Fruit fly (Drosophila melanogaster): Measurements from ENCODE around the gene CG12299.
A peak's percentile ranks its signal among the peaks of the same experiment; 100 is the strongest.

The CG12299 gene

dm6 chr2L:10752668-10753067 is 15.5 kb downstream of the CG12299 start:
- peak; percentile 21 for TF ChIP-seq CG6276 (GFP tag; optimal IDR thresholded peaks at IDR 0.05)
- TF ChIP-seq CG4318 (GFP tag; optimal IDR thresholded peaks at IDR 0.05): no peak
- TF ChIP-seq CG10631 (GFP tag; optimal IDR thresholded peaks at IDR 0.05): no peak
- no peak for TF ChIP-seq CG3919 (GFP tag; optimal IDR thresholded peaks at IDR 0.05)
- TF ChIP-seq Smox (GFP tag; optimal IDR thresholded peaks at IDR 0.05): no peak
- TF ChIP-seq svp (GFP tag): peak; percentile 91
- peak; percentile 10 for TF ChIP-seq CG32006 (GFP tag; optimal IDR thresholded peaks at IDR 0.05)
- TF ChIP-seq Eip78C (GFP tag): peak; percentile 33

dm6 chr2L:10753618-10754017 is 16.5 kb downstream of the CG12299 start:
- TF ChIP-seq CG10631 (GFP tag; optimal IDR thresholded peaks at IDR 0.05) (no peak), CG11902 (GFP tag; optimal IDR thresholded peaks at IDR 0.05) (no peak), fd85E (GFP tag; optimal IDR thresholded peaks at IDR 0.05) (no peak), Lpt (GFP tag; optimal IDR thresholded peaks at IDR 0.05) (no peak), CG16779 (tag; optimal IDR thresholded peaks at IDR 0.05) (no peak), CG8319 (GFP tag; optimal IDR thresholded peaks at IDR 0.05) (no peak), Eip75B (GFP tag; optimal IDR thresholded peaks at IDR 0.05) (no peak), pdm3 (GFP tag; optimal IDR thresholded peaks at IDR 0.05) (no peak), Hr39 (GFP tag; optimal IDR thresholded peaks at IDR 0.05) (no peak), CG3032 (tag; optimal IDR thresholded peaks at IDR 0.05) (no peak), topi (GFP tag; optimal IDR thresholded peaks at IDR 0.05) (no peak), Ets21C (GFP tag; optimal IDR thresholded peaks at IDR 0.05) (no peak)

DNA sequence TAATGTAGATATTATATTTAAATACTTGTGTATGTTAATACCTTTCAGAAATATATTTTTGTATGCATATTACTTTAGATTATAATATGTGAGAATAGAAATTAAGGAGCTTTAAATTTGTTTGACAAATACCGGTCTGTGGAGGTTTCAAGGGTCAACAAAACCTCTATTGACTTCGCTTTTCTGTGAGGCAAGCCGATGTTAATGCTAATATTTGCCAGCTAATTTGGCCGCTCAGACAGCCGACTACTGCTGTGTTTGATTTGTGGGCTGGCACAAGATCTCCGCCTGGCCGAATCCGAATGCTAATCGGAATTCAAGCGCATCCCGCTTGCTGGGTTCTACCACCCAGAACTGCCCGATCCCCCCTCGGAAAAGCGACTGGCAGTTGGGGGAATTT is 17.5 kb downstream of the CG12299 start:
- peak; percentile 16 for TF ChIP-seq svp (GFP tag)
- peak; percentile 84 for TF ChIP-seq fkh (GFP tag; optimal IDR thresholded peaks at IDR 0.05)
- no peak for TF ChIP-seq ss (GFP tag; optimal IDR thresholded peaks at IDR 0.05)

DNA sequence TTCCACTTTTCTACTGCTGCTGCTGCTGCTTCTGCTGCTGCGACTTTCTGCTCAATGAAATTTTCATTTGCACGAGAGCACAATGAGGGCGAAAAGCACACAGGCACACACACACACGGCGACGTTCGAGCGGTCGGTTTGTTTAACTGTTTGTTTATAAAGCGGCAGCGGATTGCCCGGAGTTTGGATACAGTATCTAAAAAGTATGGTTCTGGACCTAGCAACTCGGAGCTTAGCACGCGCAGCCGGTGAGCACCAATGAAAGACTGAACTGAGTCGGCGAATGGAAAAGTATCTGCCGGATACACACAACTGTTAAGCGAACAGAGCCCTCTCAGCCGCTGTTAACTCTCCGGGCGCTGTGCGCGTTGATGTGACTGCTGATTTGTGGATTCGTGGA is 18.9 kb downstream of the CG12299 start, which contains the start of gene CG17124:
Gene CG17124 (minus strand): TSS at position 277 of the 400 bp plus-strand sequence.
- peak; percentile 66 for TF ChIP-seq dsx (GFP tag; optimal IDR thresholded peaks at IDR 0.05; ENCODE audit: poor library complexity, severe bottlenecking)
- peak; percentile 17 for TF ChIP-seq Sox14 (GFP tag; optimal IDR thresholded peaks at IDR 0.05)
- peak; percentile 27 for TF ChIP-seq achi (GFP tag; optimal IDR thresholded peaks at IDR 0.05)
- TF ChIP-seq CG6276 (GFP tag; optimal IDR thresholded peaks at IDR 0.05): peak; percentile 29
- TF ChIP-seq Eip75B (GFP tag; optimal IDR thresholded peaks at IDR 0.05): peak; percentile 21
- peak; percentile 74; the same call in 2 of the 3 replicates for TF ChIP-seq eg (GFP tag; IDR thresholded peaks at IDR 0.05)
- peak; percentile 87 for TF ChIP-seq CG1621 (tag; optimal IDR thresholded peaks at IDR 0.05)
- no peak for TF ChIP-seq Met (GFP tag; optimal IDR thresholded peaks at IDR 0.05)
- peak; percentile 57 for TF ChIP-seq CG16779 (tag; optimal IDR thresholded peaks at IDR 0.05)
- peak; percentile 6 for TF ChIP-seq Ets96B (tag; optimal IDR thresholded peaks at IDR 0.05)
- peak; percentile 48 to 68 for TF ChIP-seq ss (GFP tag; optimal IDR thresholded peaks at IDR 0.05)
- TF ChIP-seq CG8632 (GFP tag; optimal IDR thresholded peaks at IDR 0.05): no peak
- peak; percentile 54 for TF ChIP-seq svp (GFP tag)
- TF ChIP-seq net (GFP tag; optimal IDR thresholded peaks at IDR 0.05): peak; percentile 61
- peak; percentile 53 for TF ChIP-seq CG9139 (GFP tag; optimal IDR thresholded peaks at IDR 0.05)
- TF ChIP-seq CG10669 (GFP tag; optimal IDR thresholded peaks at IDR 0.05): peak; percentile 1
- peak; percentile 53; the same call in 2 of the 3 replicates for TF ChIP-seq CG8119 (GFP tag; IDR thresholded peaks at IDR 0.05)
- peak; percentile 20 for TF ChIP-seq CG6808 (GFP tag; optimal IDR thresholded peaks at IDR 0.05)
- TF ChIP-seq CG3032 (tag; optimal IDR thresholded peaks at IDR 0.05): no peak
- no peak for TF ChIP-seq CG31627 (GFP tag; optimal IDR thresholded peaks at IDR 0.05)
- peak; percentile 77 for TF ChIP-seq Eip78C (GFP tag)
- peak; percentile 37 for TF ChIP-seq esn (GFP tag; optimal IDR thresholded peaks at IDR 0.05)
- TF ChIP-seq fkh (GFP tag; optimal IDR thresholded peaks at IDR 0.05): peak; percentile 91
- 0 out of 2 replicates have a peak, but pooled peaks have one; percentile 32 for TF ChIP-seq CG15336 (GFP tag; IDR thresholded peaks at IDR 0.05)
- TF ChIP-seq CG3919 (GFP tag; optimal IDR thresholded peaks at IDR 0.05): peak; percentile 63
- TF ChIP-seq CG6854 (GFP tag; optimal IDR thresholded peaks at IDR 0.05): peak; percentile 48
- no peak for TF ChIP-seq CG11762 (GFP tag; optimal IDR thresholded peaks at IDR 0.05; ENCODE audit: insufficient read depth)
- no peak for TF ChIP-seq Ets21C (GFP tag; optimal IDR thresholded peaks at IDR 0.05)
- peak; percentile 64; the same call in 2 of the 3 replicates for TF ChIP-seq CG6163 (GFP tag; IDR thresholded peaks at IDR 0.05)
- TF ChIP-seq Gug (GFP tag; IDR thresholded peaks at IDR 0.05): 0 out of 2 replicates have a peak, but pooled peaks have one; percentile 11
